Worm (Caenorhabditis elegans) whole organism, L4 larva: ENCODE data around the gene npp-24.
"Not testable (repeated sequence)": the region's sequence is repeated elsewhere in the genome, so short reads cannot be mapped to it uniquely, and the experiment has no call there.

Source experiments
- F37D6.2 ChIP-seq: sonication (generic microtip); optimal IDR thresholded peaks from 2 replicates; lab custom pipeline; 2016; ENCODE audit warnings: mild to moderate bottlenecking, missing genetic modification characterization, missing compliant biosample characterization
- F44E2.7 ChIP-seq: fragments of 200-800 bp; sonication (Bioruptor generic); IDR thresholded peaks from 2 replicates; pipeline ENCODE4 v2.1.2; 2022; ENCODE audit warnings: missing genetic modification characterization, missing compliant biosample characterization
- R02D3.7 ChIP-seq: fragments of 150-350 bp; sonication (generic microtip); optimal IDR thresholded peaks from 3 replicates; lab custom pipeline; 2014; ENCODE audit warnings: missing biosample characterization, missing genetic modification characterization
- Y105C5A.15 ChIP-seq: fragments of 200-800 bp; sonication (Bioruptor generic); IDR thresholded peaks from 2 replicates; pipeline ENCODE4 v1.3.6; 2022; ENCODE audit warnings: missing genetic modification characterization, missing compliant biosample characterization
- ama-1 ChIP-seq: fragments of 150-350 bp; optimal IDR thresholded peaks from 2 replicates; lab custom pipeline; 2014; ENCODE audit warnings: inconsistent platforms, mixed read lengths
- arid-1 ChIP-seq: fragments of 200-800 bp; sonication (Bioruptor generic); conservative IDR thresholded peaks from 2 replicates; pipeline ENCODE4 v1.3.6; 2022; ENCODE audit warnings: missing genetic modification reagents, missing genetic modification characterization, missing compliant biosample characterization
- ceh-82 ChIP-seq: sonication (generic microtip); optimal IDR thresholded peaks from 2 replicates; lab custom pipeline; 2017; ENCODE audit warnings: missing biosample characterization, missing genetic modification characterization
- ctbp-1 ChIP-seq: fragments of 200-800 bp; sonication (Bioruptor generic); IDR thresholded peaks from 2 replicates; pipeline ENCODE4 v1.3.6; 2022; ENCODE audit warnings: missing genetic modification reagents, missing genetic modification characterization, missing compliant biosample characterization
- daf-8 ChIP-seq: fragments of 200-800 bp; sonication (Bioruptor generic); IDR thresholded peaks from 2 replicates; pipeline ENCODE4 v1.3.6; 2022; ENCODE audit warnings: missing genetic modification characterization, missing compliant biosample characterization
- gei-8 ChIP-seq: fragments of 200-800 bp; sonication (Bioruptor generic); optimal IDR thresholded peaks from 2 replicates; lab custom pipeline; 2018; ENCODE audit warnings: mild to moderate bottlenecking, missing genetic modification characterization, missing compliant biosample characterization
- hlh-11 ChIP-seq: fragments of 200-800 bp; sonication (Bioruptor generic); optimal IDR thresholded peaks from 2 replicates; lab custom pipeline; 2018; ENCODE audit warnings: mild to moderate bottlenecking, missing genetic modification characterization, missing compliant biosample characterization
- hmg-1.1 ChIP-seq: fragments of 200-800 bp; sonication (Bioruptor generic); IDR thresholded peaks from 2 replicates; pipeline ENCODE4 v1.3.6; 2022; ENCODE audit warnings: missing genetic modification reagents, missing genetic modification characterization, missing compliant biosample characterization
- lin-39 ChIP-seq: fragments of 150-350 bp; optimal IDR thresholded peaks from 2 replicates; lab custom pipeline; 2014; ENCODE audit warnings: missing biosample characterization, missing genetic modification reagents, missing genetic modification characterization
- madf-5 ChIP-seq, 2 experiments: fragments of 200-800 bp; sonication (Bioruptor generic); IDR thresholded peaks; 2 replicates each; pipeline ENCODE4 v1.3.6; 2022; ENCODE audit warnings: missing compliant biosample characterization in 2 of 2, missing genetic modification characterization in 2 of 2
- madf-9 ChIP-seq: fragments of 200-800 bp; sonication (Bioruptor generic); conservative IDR thresholded peaks from 2 replicates; pipeline ENCODE4 v1.3.6; 2022; ENCODE audit warnings: missing genetic modification reagents, missing genetic modification characterization, missing compliant biosample characterization
- mdl-1 ChIP-seq, 2 experiments: fragments of 150-350 bp in 1 of 2; sonication (generic microtip) in 1 of 2; optimal IDR thresholded peaks; 2 replicates each; lab custom pipeline; 2014 to 2017; ENCODE audit warnings: missing biosample characterization in 2 of 2, missing genetic modification characterization in 2 of 2
- mes-2 ChIP-seq: sonication (generic microtip); optimal IDR thresholded peaks from 2 replicates; lab custom pipeline; 2016; ENCODE audit warnings: missing genotype, mild to moderate bottlenecking, missing genetic modification characterization, missing compliant biosample characterization; ENCODE audit not compliant: poor library complexity, severe bottlenecking
- mxl-2 ChIP-seq: fragments of 200-800 bp; sonication (Bioruptor generic); conservative IDR thresholded peaks from 2 replicates; pipeline ENCODE4 v1.3.6; 2022; ENCODE audit warnings: missing genetic modification reagents, missing genetic modification characterization, missing compliant biosample characterization
- nhr-10 ChIP-seq: fragments of 150-350 bp; optimal IDR thresholded peaks from 2 replicates; lab custom pipeline; 2014; ENCODE audit warnings: missing biosample characterization, missing genetic modification characterization
- nhr-41 ChIP-seq: fragments of 200-800 bp; sonication (Bioruptor generic); IDR thresholded peaks from 2 replicates; pipeline ENCODE4 v1.3.6; 2022; ENCODE audit warnings: missing genetic modification reagents, missing genetic modification characterization, missing compliant biosample characterization
- nhr-42 ChIP-seq: fragments of 200-800 bp; sonication (Bioruptor generic); IDR thresholded peaks from 2 replicates; pipeline ENCODE4 v1.3.6; 2022; ENCODE audit warnings: missing genetic modification characterization, missing compliant biosample characterization
- pqm-1 ChIP-seq: sonication (generic microtip); optimal IDR thresholded peaks from 2 replicates; lab custom pipeline; 2017; ENCODE audit warnings: missing biosample characterization, missing genetic modification characterization
- rbr-2 ChIP-seq: sonication (generic microtip); optimal IDR thresholded peaks from 2 replicates; lab custom pipeline; 2016; ENCODE audit warnings: missing genotype, missing genetic modification characterization, missing compliant biosample characterization
- saeg-2 ChIP-seq: fragments of 200-800 bp; sonication (Bioruptor generic); IDR thresholded peaks from 2 replicates; pipeline ENCODE4 v1.3.6; 2022; ENCODE audit warnings: missing genetic modification reagents, missing genetic modification characterization, missing compliant biosample characterization
- sdz-12 ChIP-seq: fragments of 200-800 bp; sonication (Bioruptor generic); optimal IDR thresholded peaks from 2 replicates; lab custom pipeline; 2018; ENCODE audit warnings: mild to moderate bottlenecking, missing genetic modification characterization, missing compliant biosample characterization
- snpc-1.2 ChIP-seq: fragments of 200-800 bp; sonication (Bioruptor generic); IDR thresholded peaks from 2 replicates; pipeline ENCODE4 v1.3.6; 2022; ENCODE audit warnings: missing genetic modification reagents, missing genetic modification characterization, missing compliant biosample characterization
- snpc-4 ChIP-seq: fragments of 150-350 bp; optimal IDR thresholded peaks from 2 replicates; lab custom pipeline; 2014; ENCODE audit warnings: missing biosample characterization, missing genetic modification characterization
- spr-1 ChIP-seq: sonication (generic microtip); optimal IDR thresholded peaks from 2 replicates; lab custom pipeline; 2016; ENCODE audit warnings: mild to moderate bottlenecking, missing genetic modification characterization, missing compliant biosample characterization
- tag-97 ChIP-seq: fragments of 200-800 bp; sonication (Bioruptor generic); IDR thresholded peaks from 2 replicates; pipeline ENCODE4 v1.3.6; 2022; ENCODE audit warnings: missing genetic modification characterization, missing compliant biosample characterization
- unc-39 ChIP-seq: sonication (generic microtip); optimal IDR thresholded peaks from 2 replicates; lab custom pipeline; 2017; ENCODE audit warnings: missing biosample characterization, missing genetic modification characterization
- unc-62 ChIP-seq, 3 experiments: fragments of 150-350 bp in 1 of 3; sonication (generic microtip); optimal IDR thresholded peaks in 2 of 3; peaks in 1 of 3; 1 replicate in 1 of 3; 2 replicates in 2 of 3; lab custom pipeline; 2014 to 2017; ENCODE audit warnings: missing biosample characterization in 3 of 3, missing genetic modification characterization in 3 of 3, missing genetic modification reagents in 3 of 3, missing genotype in 1 of 3
- zfp-3 ChIP-seq: fragments of 200-800 bp; sonication (Bioruptor generic); conservative IDR thresholded peaks from 2 replicates; pipeline ENCODE4 v1.3.6; 2022; ENCODE audit warnings: missing genetic modification reagents, missing genetic modification characterization, missing compliant biosample characterization
- zip-2 ChIP-seq: fragments of 150-350 bp; optimal IDR thresholded peaks from 2 replicates; lab custom pipeline; 2014; ENCODE audit warnings: missing biosample characterization, missing genetic modification characterization

Gene npp-24

DNA sequence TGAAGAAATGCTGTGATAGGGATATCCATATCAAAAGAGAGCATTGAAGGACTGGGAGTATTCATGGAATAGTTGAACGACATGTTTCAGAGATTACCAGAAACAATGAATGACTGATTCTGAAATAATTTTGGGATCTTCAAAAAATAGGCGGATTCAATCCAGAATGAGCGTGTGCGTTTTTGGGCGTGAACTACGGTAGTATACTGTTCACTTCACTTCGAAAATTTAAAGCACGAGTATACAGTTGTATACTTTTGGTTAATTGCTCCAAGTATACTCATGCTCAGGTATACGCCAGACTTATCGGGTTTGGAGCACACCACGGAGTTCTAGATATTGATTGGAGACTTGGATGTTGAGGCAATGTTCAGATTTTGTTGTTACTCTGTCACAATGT lies 19.6 kb downstream of the npp-24 start, which contains the start of gene tbx-35:
tbx-35 (minus strand) TSS at position 101 of the 400 bp plus-strand sequence.
- TF ChIP-seq nhr-10 (tag; lab: Kevin White, UChicago): no peak
- no peak for TF ChIP-seq ceh-82 (tag; lab: Kevin White, UChicago)
- no peak for TF ChIP-seq nhr-41 (GFP tag; lab: Robert Waterston, UW)

DNA sequence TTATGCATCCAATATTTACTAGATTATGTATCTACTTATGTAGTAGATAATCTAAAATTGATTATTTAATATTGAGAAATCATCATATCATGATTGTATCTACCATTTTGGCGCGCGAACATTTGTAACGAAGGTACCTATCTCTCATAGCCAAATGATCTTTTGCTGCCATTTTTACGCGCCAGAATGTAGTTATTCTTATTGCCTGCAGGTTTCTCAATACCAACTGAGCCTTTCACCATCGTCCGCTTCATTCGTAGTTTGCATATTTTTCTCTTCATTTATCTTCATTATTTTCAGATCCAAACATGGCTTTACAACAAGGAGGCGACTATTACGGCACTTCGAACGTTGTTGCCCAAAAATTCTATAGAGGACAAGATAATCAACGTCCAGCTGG lies 22.2 kb downstream of the npp-24 start, which contains the start of gene ZK177.1:
ZK177.1 (plus strand) TSS at position 301 of the 400 bp plus-strand sequence.
- no peak for TF ChIP-seq pqm-1 (tag; lab: Kevin White, UChicago)
- TF ChIP-seq hlh-11 (tag; lab: Kevin White, UChicago): no peak
- no peak for TF ChIP-seq F44E2.7
- no peak for TF ChIP-seq F37D6.2 (tag; lab: Kevin White, UChicago)
- TF ChIP-seq zip-2: no peak

DNA sequence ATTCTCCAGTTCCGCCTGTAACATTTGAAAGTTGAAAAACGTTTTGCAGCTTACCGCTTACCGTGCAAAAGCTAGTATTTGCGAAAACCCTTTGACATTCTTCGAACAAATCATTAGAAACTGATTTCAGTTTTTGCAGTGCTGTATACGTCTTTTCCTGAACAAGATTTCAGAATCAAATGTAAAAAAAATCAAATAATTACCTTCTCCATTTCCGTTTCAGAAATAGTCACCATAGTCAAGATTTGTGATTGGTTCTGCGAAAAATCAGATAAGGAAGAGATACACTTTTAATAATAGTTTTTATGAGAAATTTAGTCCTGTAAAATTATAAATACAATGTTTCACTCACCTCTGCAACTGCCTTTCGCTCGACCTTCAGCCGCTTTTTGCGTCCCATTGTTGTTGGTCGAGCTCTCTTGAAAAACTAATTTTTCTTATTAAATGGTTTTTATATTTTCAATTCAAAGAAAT lies 26.2 kb downstream of the npp-24 start, which contains the start of gene C17C3.9:
C17C3.9 (minus strand) TSS at position 424 of the 474 bp plus-strand sequence.
- TF ChIP-seq mxl-2 (GFP tag; lab: Robert Waterston, UW): no peak
- TF ChIP-seq unc-62 (GFP tag; optimal IDR thresholded peaks at IDR 0.05 in 1 of 2; lab: Kevin White, UChicago): peak in 1 of 2 experiments; percentile 91
- TF ChIP-seq unc-62 (tag; optimal IDR thresholded peaks at IDR 0.05; lab: Kevin White, UChicago): no peak
- no peak for TF ChIP-seq madf-9 (GFP tag; lab: Robert Waterston, UW)
- no peak for TF ChIP-seq nhr-42 (GFP tag; lab: Robert Waterston, UW)
- TF ChIP-seq gei-8 (GFP tag; lab: Kevin White, UChicago): no peak
- no peak for TF ChIP-seq Y105C5A.15 (GFP tag; lab: Robert Waterston, UW)
- TF ChIP-seq, all 104 proteins: peak for 1

DNA sequence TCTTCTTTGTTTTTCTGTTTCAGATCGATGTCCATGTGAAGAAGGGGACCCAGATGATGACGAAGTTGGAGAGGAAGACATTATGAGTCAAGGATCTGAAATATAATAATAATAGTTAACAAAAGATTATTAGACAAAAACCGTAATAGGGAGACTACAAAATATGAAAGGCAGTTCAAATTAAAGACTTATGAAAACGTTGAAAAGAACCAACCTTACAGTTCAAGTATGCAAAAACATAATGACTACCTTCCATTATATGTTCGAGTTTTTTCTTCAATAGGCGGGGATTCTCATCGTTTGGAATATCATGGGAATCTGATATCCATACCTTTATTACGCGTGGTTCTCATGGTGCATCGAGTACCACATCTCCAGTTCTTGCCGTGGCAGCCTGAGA lies 28.0 kb downstream of the npp-24 start, which contains the start of gene hlh-26:
hlh-26 (minus strand) TSS at position 101 of the 400 bp plus-strand sequence.
- no peak for TF ChIP-seq zfp-3 (GFP tag; lab: Robert Waterston, UW)
- no peak for TF ChIP-seq spr-1 (tag; lab: Kevin White, UChicago)
- no peak for TF ChIP-seq unc-39
- no peak for TF ChIP-seq mdl-1 (tag; optimal IDR thresholded peaks at IDR 0.05; lab: Kevin White, UChicago)
- no peak for TF ChIP-seq saeg-2 (GFP tag; lab: Robert Waterston, UW)
- no peak for TF ChIP-seq snpc-1.2
- no peak for TF ChIP-seq ama-1 (lab: Kevin White, UChicago)
- TF ChIP-seq madf-5 (GFP tag; IDR thresholded peaks at IDR 0.05; lab: Robert Waterston, UW): no peak
- no peak for TF ChIP-seq lin-39
- no peak for TF ChIP-seq mes-2 (tag; lab: Kevin White, UChicago)
- TF ChIP-seq sdz-12 (GFP tag; lab: Kevin White, UChicago): no peak
- no peak for TF ChIP-seq hmg-1.1 (GFP tag; lab: Robert Waterston, UW)
- no peak for TF ChIP-seq ceh-82 (tag; lab: Kevin White, UChicago)
- TF ChIP-seq R02D3.7 (tag; lab: Kevin White, UChicago): no peak
- no peak for TF ChIP-seq rbr-2 (tag; lab: Kevin White, UChicago)
- TF ChIP-seq daf-8 (GFP tag; lab: Robert Waterston, UW): no peak
- TF ChIP-seq tag-97 (GFP tag; lab: Robert Waterston, UW): no peak
- TF ChIP-seq, all 104 proteins: peak for 0

DNA sequence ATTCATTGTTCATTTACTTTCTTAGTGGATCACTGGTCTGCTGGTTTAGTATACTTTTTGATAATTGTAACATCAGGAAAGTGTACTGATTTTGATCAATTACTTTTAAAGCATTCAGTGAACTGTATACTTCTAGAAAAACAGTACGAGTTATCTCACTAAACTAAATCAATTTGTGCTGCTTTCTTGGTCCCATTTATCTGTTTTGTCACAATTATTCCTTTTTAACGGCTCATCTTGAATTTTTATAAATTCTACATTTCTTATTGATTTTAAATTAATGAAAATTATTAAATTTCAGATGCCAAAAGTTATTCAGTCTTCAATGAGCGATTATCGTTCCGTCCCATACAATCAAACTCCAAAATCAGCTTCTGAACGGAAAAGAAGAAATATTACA lies 29.3 kb downstream of the npp-24 start, which contains the start of gene hlh-25:
hlh-25 (plus strand) TSS at position 301 of the 400 bp plus-strand sequence.
- not testable (repeated sequence) for TF ChIP-seq snpc-4 (tag; lab: Kevin White, UChicago); arid-1 (GFP tag; lab: Robert Waterston, UW); ctbp-1 (GFP tag; lab: Robert Waterston, UW)
